Fruit fly (Drosophila melanogaster) ovary, adult (tissue): Measurements from ENCODE around the gene CG42740.

Experiments used
- CG17801 ChIP-seq: fragments of 200-800 bp; optimal IDR thresholded peaks from 2 replicates; lab custom pipeline; 2019; ENCODE audit warnings: missing biosample characterization, mild to moderate bottlenecking, missing genetic modification characterization, moderate library complexity; ENCODE audit not compliant: partially characterized antibody

The CG42740 gene

dm6 chr3R:30422871-30423270 is at the start of gene CG42740, which contains the start of gene CG2217:
TSS of gene CG42740 (minus strand) at chr3R:30422971.
TSS of gene CG2217 (minus strand) at chr3R:30422971.
- TF ChIP-seq CG17801 (GFP tag; lab: Kevin White, UChicago) = no peak

dm6 chr3R:30472331-30472730 is 49.6 kb upstream of the CG42740 start:
- TF ChIP-seq CG17801 (GFP tag; lab: Kevin White, UChicago) = no peak

- no peak for TF ChIP-seq CG17801 (GFP tag; lab: Kevin White, UChicago)
Observed at dm6 chr3R:30470690-30471089, 47.9 kb upstream of the CG42740 start.

dm6 chr3R:30467062-30467461 is 44.3 kb upstream of the CG42740 start:
- TF ChIP-seq CG17801 (GFP tag; lab: Kevin White, UChicago) = no peak

dm6 chr3R:30466515-30466914 is 43.7 kb upstream of the CG42740 start:
- TF ChIP-seq CG17801 (GFP tag; lab: Kevin White, UChicago) = no peak

dm6 chr3R:30465775-30466494 is 43.2 kb upstream of the CG42740 start, which contains the start of gene PH4alphaEFB:
TSS of gene PH4alphaEFB (plus strand) at chr3R:30466050.
- peak; percentile 2 for TF ChIP-seq CG17801 (GFP tag; lab: Kevin White, UChicago)

dm6 chr3R:30464244-30464643 is 41.5 kb upstream of the CG42740 start:
- TF ChIP-seq CG17801 (GFP tag; lab: Kevin White, UChicago) = no peak

- TF ChIP-seq CG17801 (GFP tag; lab: Kevin White, UChicago) = no peak
Observed at dm6 chr3R:30461608-30462243, 39.0 kb upstream of the CG42740 start.

dm6 chr3R:30460187-30460586 is 37.4 kb upstream of the CG42740 start:
- TF ChIP-seq CG17801 (GFP tag; lab: Kevin White, UChicago) = no peak

- peak; percentile 30 for TF ChIP-seq CG17801 (GFP tag; lab: Kevin White, UChicago)
Observed at dm6 chr3R:30459066-30459935, 36.5 kb upstream of the CG42740 start, which contains the start of the genes CG2224 and CDase. TSS of gene CG2224 (minus strand) at chr3R:30459300. TSS of gene CDase (plus strand) at chr3R:30459521.

- TF ChIP-seq CG17801 (GFP tag; lab: Kevin White, UChicago) = no peak
Observed at dm6 chr3R:30455817-30456544, 33.2 kb upstream of the CG42740 start, which contains the start of gene aralar1. TSS of gene aralar1 (minus strand) at chr3R:30455867.

- no peak for TF ChIP-seq CG17801 (GFP tag; lab: Kevin White, UChicago)
Observed at dm6 chr3R:30454442-30454841, 31.7 kb upstream of the CG42740 start.

- TF ChIP-seq CG17801 (GFP tag; lab: Kevin White, UChicago) = no peak
Observed at dm6 chr3R:30453236-30453635, 30.5 kb upstream of the CG42740 start.

- TF ChIP-seq CG17801 (GFP tag; lab: Kevin White, UChicago) = no peak
Observed at dm6 chr3R:30450690-30451343, 28.0 kb upstream of the CG42740 start.
